Fruit fly (Drosophila melanogaster): ENCODE data around the gene CG14260.

CG14260 gene

DNA sequence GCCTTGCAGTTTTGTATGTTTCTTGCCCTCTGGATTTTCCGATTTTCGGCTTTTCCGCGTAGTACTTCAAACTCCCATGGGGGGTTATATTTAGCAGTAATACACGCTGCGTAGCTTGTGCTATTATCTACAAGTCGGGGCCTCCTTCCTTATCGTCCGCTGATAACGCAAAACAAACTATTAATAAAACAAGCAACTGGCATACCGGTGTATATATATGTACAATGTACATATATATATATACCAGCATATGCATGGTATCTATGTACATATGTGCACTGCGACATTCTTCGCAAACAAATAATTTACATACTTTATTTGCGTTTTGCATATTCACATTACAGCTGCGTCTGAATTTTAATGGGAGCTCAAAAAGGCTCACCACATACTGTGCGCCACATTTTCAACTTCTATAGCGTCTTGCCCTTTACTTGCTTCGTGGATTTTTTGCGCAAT is 11.3 kb upstream of the CG14260 start (continued):
- no peak for TF ChIP-seq CG10462 (GFP tag; optimal IDR thresholded peaks at IDR 0.05)
- no peak for TF ChIP-seq Mrtf (GFP tag; IDR thresholded peaks at IDR 0.05)
- no peak for TF ChIP-seq CG7987 (GFP tag; optimal IDR thresholded peaks at IDR 0.05)
- TF ChIP-seq CG10267 (tag; optimal IDR thresholded peaks at IDR 0.05): no peak
- no peak for TF ChIP-seq CG34376 (GFP tag; optimal IDR thresholded peaks at IDR 0.05)
- TF ChIP-seq CG14710 (tag; optimal IDR thresholded peaks at IDR 0.05): no peak
- TF ChIP-seq cg (GFP tag; optimal IDR thresholded peaks at IDR 0.05): peak; percentile 3
- peak; percentile 32 for TF ChIP-seq mirr (GFP tag; optimal IDR thresholded peaks at IDR 0.05)
- no peak for TF ChIP-seq org-1 (GFP tag; optimal IDR thresholded peaks at IDR 0.05)
- no peak for TF ChIP-seq psq (GFP tag; optimal IDR thresholded peaks at IDR 0.05)
- no peak for TF ChIP-seq Mes4 (GFP tag; optimal IDR thresholded peaks at IDR 0.05)
- TF ChIP-seq Aef1 (GFP tag; IDR thresholded peaks at IDR 0.05): no peak
- TF ChIP-seq ase (GFP tag; IDR thresholded peaks at IDR 0.05): no peak
- no peak for TF ChIP-seq nerfin-1 (tag; optimal IDR thresholded peaks at IDR 0.05)
- no peak for TF ChIP-seq bab2 (GFP tag; optimal IDR thresholded peaks at IDR 0.05)
- no peak for TF ChIP-seq abd-A (tag; optimal IDR thresholded peaks at IDR 0.05)
- 0 out of 2 replicates have a peak, but pooled peaks have one; percentile 32 for TF ChIP-seq CG4360 (GFP tag; IDR thresholded peaks at IDR 0.05)
- TF ChIP-seq wek (GFP tag; optimal IDR thresholded peaks at IDR 0.05): peak; percentile 22
- no peak for TF ChIP-seq CG11085 (GFP tag; IDR thresholded peaks at IDR 0.05)
- TF ChIP-seq CG12104 (GFP tag; optimal IDR thresholded peaks at IDR 0.05): no peak
- no peak for TF ChIP-seq CG10274 (GFP tag; optimal IDR thresholded peaks at IDR 0.05)
- no peak for TF ChIP-seq sens-2 (GFP tag; IDR thresholded peaks at IDR 0.05)
- no peak for TF ChIP-seq ken (GFP tag; IDR thresholded peaks at IDR 0.05)
- TF ChIP-seq CG32767 (GFP tag; IDR thresholded peaks at IDR 0.05): no peak
- TF ChIP-seq oc (tag; optimal IDR thresholded peaks at IDR 0.05): no peak
- TF ChIP-seq h (optimal IDR thresholded peaks at IDR 0.05): no peak
- no peak for TF ChIP-seq CG18476 (GFP tag; optimal IDR thresholded peaks at IDR 0.05)
- no peak for TF ChIP-seq luna (GFP tag; optimal IDR thresholded peaks at IDR 0.05)
- TF ChIP-seq yki (optimal IDR thresholded peaks at IDR 0.05): no peak
- TF ChIP-seq tup (GFP tag; optimal IDR thresholded peaks at IDR 0.05): no peak
- TF ChIP-seq CG10959 (GFP tag; IDR thresholded peaks at IDR 0.05): no peak
- no peak for TF ChIP-seq Hr51 (GFP tag; optimal IDR thresholded peaks at IDR 0.05)
- no peak for TF ChIP-seq klu (GFP tag; IDR thresholded peaks at IDR 0.05)
- no peak for TF ChIP-seq CG10654 (GFP tag; optimal IDR thresholded peaks at IDR 0.05)
- no peak for TF ChIP-seq CG31224 (GFP tag; IDR thresholded peaks at IDR 0.05)
- no peak for TF ChIP-seq CG17359 (tag; optimal IDR thresholded peaks at IDR 0.05)
- TF ChIP-seq CkIIα-i1 (GFP tag; IDR thresholded peaks at IDR 0.05): no peak
- no peak for TF ChIP-seq Xbp1 (GFP tag; optimal IDR thresholded peaks at IDR 0.05)
- no peak for TF ChIP-seq gfzf (GFP tag; optimal IDR thresholded peaks at IDR 0.05)
- TF ChIP-seq HLH54F (GFP tag; optimal IDR thresholded peaks at IDR 0.05): no peak
- TF ChIP-seq bsh (GFP tag; optimal IDR thresholded peaks at IDR 0.05): peak in 1 of 2 experiments; percentile 52
- TF ChIP-seq CG13424 (tag; optimal IDR thresholded peaks at IDR 0.05): no peak
- TF ChIP-seq run (tag; optimal IDR thresholded peaks at IDR 0.05): no peak
- TF ChIP-seq CG10543 (GFP tag; optimal IDR thresholded peaks at IDR 0.05): no peak
- no peak for TF ChIP-seq tap (tag; optimal IDR thresholded peaks at IDR 0.05)
- no peak for TF ChIP-seq CG1832 (GFP tag; optimal IDR thresholded peaks at IDR 0.05)
- peak; percentile 61 for TF ChIP-seq ATbp (GFP tag; optimal IDR thresholded peaks at IDR 0.05)
- no peak for TF ChIP-seq exex (tag; optimal IDR thresholded peaks at IDR 0.05)
- no peak for TF ChIP-seq CG10565 (GFP tag; optimal IDR thresholded peaks at IDR 0.05)
- no peak for TF ChIP-seq fd64A (GFP tag; optimal IDR thresholded peaks at IDR 0.05)
- peak; percentile 24; the same call in 1 of the 2 replicates for TF ChIP-seq Xrp1 (GFP tag; IDR thresholded peaks at IDR 0.05)
- TF ChIP-seq esg (GFP tag; conservative IDR thresholded peaks at IDR 0.05): no peak
